Worm (Caenorhabditis elegans) whole organism, L1 larva: ENCODE results near the gene spe-39.

Experiments
- blmp-1 ChIP-seq: fragments of 150-350 bp; optimal IDR thresholded peaks from 2 replicates; lab custom pipeline; 2014; ENCODE audit warnings: missing biosample characterization, missing genetic modification characterization
- elt-2 ChIP-seq: sonication (generic microtip); optimal IDR thresholded peaks from 2 replicates; lab custom pipeline; 2016; ENCODE audit warnings: missing genetic modification characterization, mild to moderate bottlenecking, inconsistent platforms, missing compliant biosample characterization, missing genetic modification reagents
- nhr-11 ChIP-seq: fragments of 150-350 bp; optimal IDR thresholded peaks from 2 replicates; lab custom pipeline; 2014; ENCODE audit warnings: missing biosample characterization, missing genetic modification characterization
- pax-3 ChIP-seq: fragments of 200-800 bp; sonication (Bioruptor generic); optimal IDR thresholded peaks from 2 replicates; lab custom pipeline; 2018; ENCODE audit warnings: mild to moderate bottlenecking, missing genetic modification characterization, moderate library complexity, missing compliant biosample characterization
- rnt-1 ChIP-seq: sonication (generic microtip); optimal IDR thresholded peaks from 2 replicates; lab custom pipeline; 2016; ENCODE audit warnings: mild to moderate bottlenecking, missing genetic modification characterization, moderate library complexity, missing compliant biosample characterization
- sptf-1 ChIP-seq: fragments of 150-350 bp; optimal IDR thresholded peaks from 2 replicates; lab custom pipeline; 2014; ENCODE audit warnings: missing biosample characterization, missing genetic modification characterization

ce11 chrV:6803992-6804391, 18.7 kb downstream of the spe-39 start, which contains the start of gene dmsr-11:
- no peak for TF ChIP-seq elt-2 (tag; lab: Kevin White, UChicago)
- TF ChIP-seq sptf-1 (tag; lab: Kevin White, UChicago): no peak
- TF ChIP-seq blmp-1 (tag; lab: Kevin White, UChicago): no peak
- TF ChIP-seq nhr-11 (tag; lab: Kevin White, UChicago): no peak
- no peak for TF ChIP-seq pax-3 (tag; lab: Kevin White, UChicago)
- TF ChIP-seq rnt-1 (tag; lab: Kevin White, UChicago): no peak
